Worm (Caenorhabditis elegans): ENCODE measurements around the gene Y37E11B.7.

Y37E11B.7 gene

DNA sequence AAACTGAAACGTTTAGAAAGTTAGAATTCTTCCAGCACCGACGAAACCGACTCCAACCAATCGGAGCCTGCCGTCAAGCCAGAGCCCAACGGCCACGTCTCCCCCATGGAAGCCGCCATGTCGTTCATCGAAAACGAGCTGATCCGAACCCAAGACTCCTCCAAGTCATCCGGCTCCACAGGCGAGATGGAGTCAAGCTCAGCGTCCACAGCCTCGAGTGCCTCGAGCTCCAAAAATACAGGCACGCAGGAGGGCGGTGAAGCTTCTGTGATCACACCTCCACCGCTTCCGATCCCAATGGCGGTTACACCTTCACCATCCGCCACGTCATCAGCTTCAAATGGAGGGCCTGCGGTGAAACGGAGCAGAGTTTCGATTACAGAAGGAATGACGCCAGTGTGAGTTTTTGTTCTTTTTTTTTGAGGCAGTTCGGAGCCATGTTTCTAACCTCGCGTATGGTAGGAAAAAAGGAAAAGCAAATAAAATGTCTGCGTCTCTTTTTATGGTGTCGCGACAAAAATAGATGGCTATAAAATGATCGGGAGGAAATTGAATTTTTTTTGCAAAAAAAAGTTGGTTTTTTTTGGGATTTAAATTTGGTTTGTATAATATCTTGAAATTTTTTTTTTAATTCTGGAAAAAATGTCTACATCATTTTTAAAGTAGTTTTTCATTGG lies 38.4 kb upstream of the Y37E11B.7 start:
- TF ChIP-seq egl-43 (GFP tag; IDR thresholded peaks at IDR 0.05) (no peak), nhr-237 (tag; optimal IDR thresholded peaks at IDR 0.05) (no peak), lin-13 (GFP tag; optimal IDR thresholded peaks at IDR 0.05) (no peak), ceh-28 (tag; optimal IDR thresholded peaks at IDR 0.05) (no peak), php-3 (GFP tag; IDR thresholded peaks at IDR 0.05) (0 out of 2 replicates have a peak, but pooled peaks have one; percentile 16), daf-19 (GFP tag; conservative IDR thresholded peaks at IDR 0.05) (no peak), set-16 (GFP tag; IDR thresholded peaks at IDR 0.05) (peak; percentile 88), nhr-25 (tag; optimal IDR thresholded peaks at IDR 0.05; ENCODE audit: borderline replicate concordance, insufficient read depth) (no peak), rbr-2 (tag; optimal IDR thresholded peaks at IDR 0.05) (no peak), ceh-32 (tag; optimal IDR thresholded peaks at IDR 0.05; ENCODE audit: poor library complexity) (no peak), ceh-44 (GFP tag; IDR thresholded peaks at IDR 0.05) (no peak), vab-7 (GFP tag; IDR thresholded peaks at IDR 0.05) (no peak), skn-1 (tag; optimal IDR thresholded peaks at IDR 0.05) (no peak), dve-1 (tag; optimal IDR thresholded peaks at IDR 0.05; ENCODE audit: insufficient read depth) (peak; percentile 5), unc-39 (tag; optimal IDR thresholded peaks at IDR 0.05) (no peak), jun-1 (tag; optimal IDR thresholded peaks at IDR 0.05) (no peak), nhr-28 (tag; optimal IDR thresholded peaks at IDR 0.05) (peak; percentile 27), F37D6.2 (tag; optimal IDR thresholded peaks at IDR 0.05) (no peak)

DNA sequence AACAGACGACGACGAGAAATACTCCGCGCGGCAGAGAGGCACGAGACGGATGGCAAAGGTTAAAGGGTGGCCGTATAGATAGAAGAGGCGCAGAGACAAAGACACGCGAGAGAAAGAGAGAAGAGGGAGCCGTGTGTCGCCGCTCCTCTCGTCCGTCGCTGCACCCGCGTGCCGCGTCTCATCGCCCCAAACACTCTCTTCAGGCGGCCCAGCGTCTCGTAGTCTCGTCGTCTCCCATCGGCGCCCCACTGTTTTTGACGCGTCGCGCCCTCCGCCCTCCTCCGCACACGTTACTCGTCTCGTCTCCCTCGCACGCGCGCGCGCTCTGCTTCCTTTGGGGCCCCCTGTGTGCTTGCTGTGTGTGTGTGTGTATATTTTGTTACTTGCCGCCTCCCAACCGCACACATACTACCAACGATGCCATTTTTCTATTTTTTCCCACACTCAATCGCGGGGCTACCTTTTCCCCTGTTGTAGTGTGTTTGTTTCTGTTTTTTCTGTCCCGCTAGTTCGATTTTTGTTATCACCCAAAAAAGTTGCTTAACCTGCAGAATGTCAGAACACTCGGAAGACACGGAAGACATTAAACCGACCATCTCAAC lies 36.7 kb upstream of the Y37E11B.7 start, which contains the start of gene madf-9:
madf-9 (plus strand) TSS at position 552 of the 602 bp plus-strand sequence.
- peak; percentile 47 for TF ChIP-seq dmd-6 (GFP tag; IDR thresholded peaks at IDR 0.05)
- no peak for TF ChIP-seq lin-13 (GFP tag; optimal IDR thresholded peaks at IDR 0.05)
- peak; percentile 62 for TF ChIP-seq F37D6.2 (tag; optimal IDR thresholded peaks at IDR 0.05)
- TF ChIP-seq F26F4.8 (GFP tag; conservative IDR thresholded peaks at IDR 0.05) = no peak
- peak; percentile 78 to 88 for TF ChIP-seq mdl-1 (tag; optimal IDR thresholded peaks at IDR 0.05)
- TF ChIP-seq nhr-41 (GFP tag; IDR thresholded peaks at IDR 0.05) = peak; percentile 98
- peak; percentile 92 for TF ChIP-seq hlh-11 (tag; optimal IDR thresholded peaks at IDR 0.05)
- peak; percentile 26 for TF ChIP-seq spr-3 (GFP tag; optimal IDR thresholded peaks at IDR 0.05)
- no peak for TF ChIP-seq daf-19 (GFP tag; conservative IDR thresholded peaks at IDR 0.05)
- no peak for TF ChIP-seq mes-2 (tag; optimal IDR thresholded peaks at IDR 0.05; ENCODE audit: poor library complexity, severe bottlenecking)
- no peak for TF ChIP-seq ztf-7 (tag; optimal IDR thresholded peaks at IDR 0.05)
- peak; percentile 94 for TF ChIP-seq hmg-1.1 (GFP tag; IDR thresholded peaks at IDR 0.05)
- TF ChIP-seq ztf-11 (tag; optimal IDR thresholded peaks at IDR 0.05) = no peak
- peak; percentile 99 for TF ChIP-seq aha-1 (tag)
- peak; percentile 13 for TF ChIP-seq F10B5.3 (tag; optimal IDR thresholded peaks at IDR 0.05)
- no peak for TF ChIP-seq dmd-8 (GFP tag; IDR thresholded peaks at IDR 0.05)
- no peak for TF ChIP-seq ceh-62 (tag; optimal IDR thresholded peaks at IDR 0.05)
- TF ChIP-seq T26A8.4 (GFP tag; IDR thresholded peaks at IDR 0.05) = peak; percentile 77
- TF ChIP-seq egl-43 (GFP tag; IDR thresholded peaks at IDR 0.05) = peak; percentile 83
- no peak for TF ChIP-seq tag-97 (GFP tag; IDR thresholded peaks at IDR 0.05)
- TF ChIP-seq daf-16 (GFP tag; optimal IDR thresholded peaks at IDR 0.05) = peak; percentile 10 to 56
- TF ChIP-seq daf-16 (tag; optimal IDR thresholded peaks at IDR 0.05) = peak; percentile 68
- no peak for TF ChIP-seq ceh-82 (tag; optimal IDR thresholded peaks at IDR 0.05)
- TF ChIP-seq arid-1 (GFP tag; conservative IDR thresholded peaks at IDR 0.05) = 0 out of 2 replicates have a peak, but pooled peaks have one; percentile 37
- TF ChIP-seq ceh-44 (GFP tag; IDR thresholded peaks at IDR 0.05) = no peak
- TF ChIP-seq saeg-2 (GFP tag; IDR thresholded peaks at IDR 0.05) = 0 out of 2 replicates have a peak, but pooled peaks have one; percentile 64
- 0 out of 4 replicates have a peak, but pooled peaks of 1 of the 2 experiments have one; percentile 28 for TF ChIP-seq madf-5 (GFP tag; IDR thresholded peaks at IDR 0.05)
- no peak for TF ChIP-seq dmd-9 (GFP tag; IDR thresholded peaks at IDR 0.05)
- 0 out of 2 replicates have a peak, but pooled peaks have one; percentile 19 for TF ChIP-seq tra-1 (GFP tag; IDR thresholded peaks at IDR 0.05)
- TF ChIP-seq lin-15B (tag; optimal IDR thresholded peaks at IDR 0.05) = no peak
- no peak for TF ChIP-seq nhr-111 (GFP tag; optimal IDR thresholded peaks at IDR 0.05)
- peak; percentile 100 for TF ChIP-seq set-16 (GFP tag; IDR thresholded peaks at IDR 0.05)
- TF ChIP-seq dve-1 (tag; optimal IDR thresholded peaks at IDR 0.05; ENCODE audit: insufficient read depth) = peak; percentile 45
- no peak for TF ChIP-seq unc-39 (tag; optimal IDR thresholded peaks at IDR 0.05)
- peak; percentile 51 for TF ChIP-seq nhr-102 (tag; optimal IDR thresholded peaks at IDR 0.05)
- peak; percentile 68 for TF ChIP-seq mep-1 (tag; optimal IDR thresholded peaks at IDR 0.05)
- TF ChIP-seq zfp-3 (GFP tag; conservative IDR thresholded peaks at IDR 0.05) = no peak
